Worm (Caenorhabditis elegans) whole organism, L4 larva: ENCODE results near the gene pph-6.

Experiments
- D1046.2 ChIP-seq: fragments of 200-800 bp; sonication (Bioruptor generic); IDR thresholded peaks from 2 replicates; pipeline ENCODE4 v1.3.6; 2022; ENCODE audit warnings: missing genetic modification characterization, missing compliant biosample characterization
- F10B5.3 ChIP-seq: sonication (generic microtip); optimal IDR thresholded peaks from 2 replicates; lab custom pipeline; 2016; ENCODE audit warnings: mild to moderate bottlenecking, missing genetic modification characterization, missing compliant biosample characterization
- F26F4.8 ChIP-seq: fragments of 200-800 bp; sonication (Bioruptor generic); conservative IDR thresholded peaks from 2 replicates; pipeline ENCODE4 v1.3.6; 2022; ENCODE audit warnings: missing genetic modification characterization, missing compliant biosample characterization
- F37D6.2 ChIP-seq: sonication (generic microtip); optimal IDR thresholded peaks from 2 replicates; lab custom pipeline; 2016; ENCODE audit warnings: mild to moderate bottlenecking, missing genetic modification characterization, missing compliant biosample characterization
- T20F7.1 ChIP-seq: fragments of 200-800 bp; sonication (Bioruptor generic); optimal IDR thresholded peaks from 2 replicates; lab custom pipeline; 2018; ENCODE audit warnings: mild to moderate bottlenecking, missing genetic modification characterization, missing compliant biosample characterization
- T26A8.4 ChIP-seq: fragments of 200-800 bp; sonication (Bioruptor generic); IDR thresholded peaks from 2 replicates; pipeline ENCODE4 v1.3.6; 2022; ENCODE audit warnings: missing genetic modification characterization, missing compliant biosample characterization
- Y105C5A.15 ChIP-seq: fragments of 200-800 bp; sonication (Bioruptor generic); IDR thresholded peaks from 2 replicates; pipeline ENCODE4 v1.3.6; 2022; ENCODE audit warnings: missing genetic modification characterization, missing compliant biosample characterization
- Y48G9A.11 ChIP-seq: fragments of 200-800 bp; sonication (Bioruptor generic); IDR thresholded peaks from 2 replicates; pipeline ENCODE4 v1.3.6; 2022; ENCODE audit warnings: missing genetic modification reagents, missing genetic modification characterization, missing compliant biosample characterization
- Y75B8A.6 ChIP-seq: fragments of 200-800 bp; sonication (Bioruptor generic); IDR thresholded peaks from 2 replicates; pipeline ENCODE4 v1.3.6; 2022; ENCODE audit warnings: missing genetic modification reagents, missing genetic modification characterization, missing compliant biosample characterization
- ZK337.2 ChIP-seq: fragments of 200-800 bp; sonication (Bioruptor generic); IDR thresholded peaks from 2 replicates; pipeline ENCODE4 v1.3.6; 2022; ENCODE audit warnings: missing genetic modification reagents, missing genetic modification characterization, missing compliant biosample characterization
- aha-1 ChIP-seq: fragments of 150-350 bp; peaks from one replicate; lab custom pipeline; 2014; ENCODE audit warnings: missing biosample characterization, missing genetic modification characterization
- aly-2 ChIP-seq: sonication (generic microtip); optimal IDR thresholded peaks from 2 replicates; lab custom pipeline; 2018; ENCODE audit warnings: missing biosample characterization, missing genetic modification characterization
- ama-1 ChIP-seq: fragments of 150-350 bp; optimal IDR thresholded peaks from 2 replicates; lab custom pipeline; 2014; ENCODE audit warnings: inconsistent platforms, mixed read lengths
- attf-4 ChIP-seq: sonication (generic microtip); optimal IDR thresholded peaks from 3 replicates; lab custom pipeline; 2017; ENCODE audit warnings: missing biosample characterization, missing genetic modification characterization
- ceh-20 ChIP-seq: fragments of 200-800 bp; sonication (Bioruptor generic); IDR thresholded peaks from 2 replicates; pipeline ENCODE4 v1.3.6; 2022; ENCODE audit warnings: missing genetic modification reagents, missing genetic modification characterization, missing compliant biosample characterization
- cey-2 ChIP-seq: sonication (generic microtip); optimal IDR thresholded peaks from 3 replicates; lab custom pipeline; 2017; ENCODE audit warnings: missing genetic modification characterization, mild to moderate bottlenecking, missing compliant biosample characterization, antibody characterized with exemption, borderline replicate concordance; ENCODE audit not compliant: insufficient read depth
- daf-19 ChIP-seq: fragments of 200-800 bp; sonication (Bioruptor generic); conservative IDR thresholded peaks from 2 replicates; pipeline ENCODE4 v1.3.6; 2022; ENCODE audit warnings: missing genetic modification characterization, missing compliant biosample characterization
- dmd-8 ChIP-seq: fragments of 200-800 bp; sonication (Bioruptor generic); IDR thresholded peaks from 2 replicates; pipeline ENCODE4 v1.3.6; 2022; ENCODE audit warnings: missing genetic modification characterization, missing compliant biosample characterization
- dmd-9 ChIP-seq: fragments of 200-800 bp; sonication (Bioruptor generic); IDR thresholded peaks from 2 replicates; pipeline ENCODE4 v1.3.6; 2022; ENCODE audit warnings: missing genetic modification reagents, missing genetic modification characterization, missing compliant biosample characterization
- dve-1 ChIP-seq: sonication (generic microtip); optimal IDR thresholded peaks from 2 replicates; lab custom pipeline; 2017; ENCODE audit warnings: antibody characterized with exemption, mild to moderate bottlenecking, missing genetic modification characterization, missing compliant biosample characterization; ENCODE audit not compliant: insufficient read depth
- egl-27 ChIP-seq: sonication (generic microtip); optimal IDR thresholded peaks from 3 replicates; lab custom pipeline; 2017; ENCODE audit warnings: missing biosample characterization, missing genetic modification reagents, missing genetic modification characterization
- fkh-10 ChIP-seq: fragments of 150-350 bp; optimal IDR thresholded peaks from 2 replicates; lab custom pipeline; 2014; ENCODE audit warnings: missing biosample characterization, missing genetic modification reagents, missing genetic modification characterization
- gei-8 ChIP-seq: fragments of 200-800 bp; sonication (Bioruptor generic); optimal IDR thresholded peaks from 2 replicates; lab custom pipeline; 2018; ENCODE audit warnings: mild to moderate bottlenecking, missing genetic modification characterization, missing compliant biosample characterization
- jun-1 ChIP-seq: fragments of 150-350 bp; optimal IDR thresholded peaks from 2 replicates; lab custom pipeline; 2014; ENCODE audit warnings: missing biosample characterization, missing genetic modification reagents, missing genetic modification characterization
- lin-13 ChIP-seq: fragments of 150-350 bp; optimal IDR thresholded peaks from 2 replicates; lab custom pipeline; 2014; ENCODE audit warnings: missing biosample characterization, missing genetic modification reagents, missing genetic modification characterization
- lin-15B ChIP-seq: fragments of 150-350 bp; sonication (generic microtip); optimal IDR thresholded peaks from 3 replicates; lab custom pipeline; 2014; ENCODE audit warnings: missing biosample characterization, missing genetic modification characterization
- madf-9 ChIP-seq: fragments of 200-800 bp; sonication (Bioruptor generic); conservative IDR thresholded peaks from 2 replicates; pipeline ENCODE4 v1.3.6; 2022; ENCODE audit warnings: missing genetic modification reagents, missing genetic modification characterization, missing compliant biosample characterization
- mes-2 ChIP-seq: sonication (generic microtip); optimal IDR thresholded peaks from 2 replicates; lab custom pipeline; 2016; ENCODE audit warnings: missing genotype, mild to moderate bottlenecking, missing genetic modification characterization, missing compliant biosample characterization; ENCODE audit not compliant: poor library complexity, severe bottlenecking
- mxl-2 ChIP-seq: fragments of 200-800 bp; sonication (Bioruptor generic); conservative IDR thresholded peaks from 2 replicates; pipeline ENCODE4 v1.3.6; 2022; ENCODE audit warnings: missing genetic modification reagents, missing genetic modification characterization, missing compliant biosample characterization
- nhr-10 ChIP-seq: fragments of 150-350 bp; optimal IDR thresholded peaks from 2 replicates; lab custom pipeline; 2014; ENCODE audit warnings: missing biosample characterization, missing genetic modification characterization
- nhr-111 ChIP-seq: fragments of 200-800 bp; sonication (Bioruptor generic); optimal IDR thresholded peaks from 2 replicates; lab custom pipeline; 2018; ENCODE audit warnings: mild to moderate bottlenecking, missing genetic modification characterization, missing compliant biosample characterization
- nhr-48 ChIP-seq: sonication (generic microtip); optimal IDR thresholded peaks from 2 replicates; lab custom pipeline; 2016; ENCODE audit warnings: mild to moderate bottlenecking, missing genetic modification characterization, missing compliant biosample characterization
- nhr-6 ChIP-seq: fragments of 150-350 bp; optimal IDR thresholded peaks from 2 replicates; lab custom pipeline; 2014; ENCODE audit warnings: missing biosample characterization, missing genetic modification characterization
- nhr-76 ChIP-seq: fragments of 150-350 bp; optimal IDR thresholded peaks from 2 replicates; lab custom pipeline; 2014; ENCODE audit warnings: missing biosample characterization, missing genetic modification characterization
- php-3 ChIP-seq: fragments of 200-800 bp; sonication (Bioruptor generic); IDR thresholded peaks from 2 replicates; pipeline ENCODE4 v1.3.6; 2022; ENCODE audit warnings: missing genetic modification reagents, missing genetic modification characterization, missing compliant biosample characterization
- pqm-1 ChIP-seq: sonication (generic microtip); optimal IDR thresholded peaks from 2 replicates; lab custom pipeline; 2017; ENCODE audit warnings: missing biosample characterization, missing genetic modification characterization
- rbr-2 ChIP-seq: sonication (generic microtip); optimal IDR thresholded peaks from 2 replicates; lab custom pipeline; 2016; ENCODE audit warnings: missing genotype, missing genetic modification characterization, missing compliant biosample characterization
- saeg-2 ChIP-seq: fragments of 200-800 bp; sonication (Bioruptor generic); IDR thresholded peaks from 2 replicates; pipeline ENCODE4 v1.3.6; 2022; ENCODE audit warnings: missing genetic modification reagents, missing genetic modification characterization, missing compliant biosample characterization
- sdz-12 ChIP-seq: fragments of 200-800 bp; sonication (Bioruptor generic); optimal IDR thresholded peaks from 2 replicates; lab custom pipeline; 2018; ENCODE audit warnings: mild to moderate bottlenecking, missing genetic modification characterization, missing compliant biosample characterization
- skn-1 ChIP-seq: fragments of 150-350 bp; optimal IDR thresholded peaks from 2 replicates; lab custom pipeline; 2014; ENCODE audit warnings: missing biosample characterization, missing genetic modification characterization
- snpc-1.2 ChIP-seq: fragments of 200-800 bp; sonication (Bioruptor generic); IDR thresholded peaks from 2 replicates; pipeline ENCODE4 v1.3.6; 2022; ENCODE audit warnings: missing genetic modification reagents, missing genetic modification characterization, missing compliant biosample characterization
- snpc-4 ChIP-seq: fragments of 150-350 bp; optimal IDR thresholded peaks from 2 replicates; lab custom pipeline; 2014; ENCODE audit warnings: missing biosample characterization, missing genetic modification characterization
- spr-1 ChIP-seq: sonication (generic microtip); optimal IDR thresholded peaks from 2 replicates; lab custom pipeline; 2016; ENCODE audit warnings: mild to moderate bottlenecking, missing genetic modification characterization, missing compliant biosample characterization
- spr-3 ChIP-seq: fragments of 200-800 bp; sonication (Bioruptor generic); optimal IDR thresholded peaks from 2 replicates; lab custom pipeline; 2018; ENCODE audit warnings: mild to moderate bottlenecking, missing genetic modification characterization, missing compliant biosample characterization
- tag-97 ChIP-seq: fragments of 200-800 bp; sonication (Bioruptor generic); IDR thresholded peaks from 2 replicates; pipeline ENCODE4 v1.3.6; 2022; ENCODE audit warnings: missing genetic modification characterization, missing compliant biosample characterization
- unc-130 ChIP-seq: sonication (generic microtip); optimal IDR thresholded peaks from 2 replicates; lab custom pipeline; 2016; ENCODE audit warnings: missing genetic modification reagents, missing genetic modification characterization, missing compliant biosample characterization
- unc-39 ChIP-seq: sonication (generic microtip); optimal IDR thresholded peaks from 2 replicates; lab custom pipeline; 2017; ENCODE audit warnings: missing biosample characterization, missing genetic modification characterization
- unc-62 ChIP-seq, 3 experiments: fragments of 150-350 bp in 1 of 3; sonication (generic microtip); optimal IDR thresholded peaks in 2 of 3; peaks in 1 of 3; 1 replicate in 1 of 3; 2 replicates in 2 of 3; lab custom pipeline; 2014 to 2017; ENCODE audit warnings: missing biosample characterization in 3 of 3, missing genetic modification characterization in 3 of 3, missing genetic modification reagents in 3 of 3, missing genotype in 1 of 3
- zfp-2 ChIP-seq: sonication (generic microtip); optimal IDR thresholded peaks from 2 replicates; lab custom pipeline; 2016; ENCODE audit warnings: mild to moderate bottlenecking, missing genetic modification characterization, missing compliant biosample characterization
- zfp-3 ChIP-seq: fragments of 200-800 bp; sonication (Bioruptor generic); conservative IDR thresholded peaks from 2 replicates; pipeline ENCODE4 v1.3.6; 2022; ENCODE audit warnings: missing genetic modification reagents, missing genetic modification characterization, missing compliant biosample characterization
- ztf-11 ChIP-seq: fragments of 150-350 bp; optimal IDR thresholded peaks from 2 replicates; lab custom pipeline; 2014; ENCODE audit warnings: missing biosample characterization, missing genetic modification characterization

The pph-6 gene

ce11 chrIII:3505051-3505548 lies 43.6 kb downstream of the pph-6 start, which contains the start of gene lias-1 (continued):
- no peak for TF ChIP-seq tag-97
- TF ChIP-seq gei-8: no peak
- no peak for TF ChIP-seq F26F4.8 (GFP tag; lab: Robert Waterston, UW)
- no peak for TF ChIP-seq egl-27 (tag; lab: Kevin White, UChicago)
- peak; percentile 52 for TF ChIP-seq fkh-10 (GFP tag; lab: Kevin White, UChicago)
- peak; percentile 73 for TF ChIP-seq nhr-6 (tag; lab: Kevin White, UChicago)
- TF ChIP-seq attf-4 (tag; lab: Kevin White, UChicago): no peak
- TF ChIP-seq snpc-1.2 (GFP tag; lab: Robert Waterston, UW): no peak
- no peak for TF ChIP-seq pqm-1 (tag; lab: Kevin White, UChicago)
- no peak for TF ChIP-seq daf-19
- TF ChIP-seq mes-2 (tag; lab: Kevin White, UChicago): peak; percentile 90
- peak; percentile 60 for TF ChIP-seq rbr-2
- no peak for TF ChIP-seq saeg-2
- TF ChIP-seq dmd-9 (GFP tag; lab: Robert Waterston, UW): no peak
- no peak for TF ChIP-seq Y75B8A.6 (GFP tag; lab: Robert Waterston, UW)
- TF ChIP-seq nhr-111 (GFP tag; lab: Kevin White, UChicago): no peak
- peak; percentile 24; the same call in 1 of the 2 replicates for TF ChIP-seq T26A8.4
- TF ChIP-seq spr-3 (GFP tag; lab: Kevin White, UChicago): no peak
- TF ChIP-seq snpc-4: no peak
- no peak for TF ChIP-seq nhr-76 (tag; lab: Kevin White, UChicago)
- TF ChIP-seq zfp-2 (tag; lab: Kevin White, UChicago): peak; percentile 27
- TF ChIP-seq nhr-48 (tag; lab: Kevin White, UChicago): no peak
- no peak for TF ChIP-seq madf-9 (GFP tag; lab: Robert Waterston, UW)
- TF ChIP-seq D1046.2 (GFP tag; lab: Robert Waterston, UW): no peak
- no peak for TF ChIP-seq nhr-10 (tag; lab: Kevin White, UChicago)
- peak; percentile 86 for TF ChIP-seq lin-13 (GFP tag; lab: Kevin White, UChicago)
- TF ChIP-seq Y48G9A.11 (GFP tag; lab: Robert Waterston, UW): no peak
- TF ChIP-seq cey-2 (tag; lab: Kevin White, UChicago): no peak
- no peak for TF ChIP-seq jun-1
- TF ChIP-seq spr-1 (tag; lab: Kevin White, UChicago): peak; percentile 24
- TF ChIP-seq T20F7.1: peak; percentile 76

DNA sequence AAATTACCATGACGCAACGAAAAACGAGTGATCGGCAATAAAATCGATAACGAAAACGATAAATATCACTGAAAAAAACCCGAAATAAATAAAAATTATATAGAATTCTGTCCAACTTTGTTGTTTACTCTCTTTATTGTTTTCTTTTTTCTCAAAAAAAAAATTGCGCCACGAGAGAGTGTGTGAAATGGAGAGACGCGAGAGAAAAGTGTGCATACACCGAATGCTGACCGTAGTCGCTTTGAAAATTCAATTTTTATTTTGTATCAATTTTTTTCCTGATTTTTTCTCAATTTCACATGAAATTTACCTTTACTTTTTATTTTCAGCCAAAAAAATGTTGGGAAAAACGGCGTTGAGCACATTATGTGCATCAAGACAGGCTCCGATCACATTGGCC lies 48.4 kb downstream of the pph-6 start, which contains the start of the genes M01F1.4 and mrpl-35:
TSS of gene M01F1.4 (minus strand) at position 126 of the 400 bp plus-strand sequence.
TSS of gene mrpl-35 (plus strand) at position 330 of the 400 bp plus-strand sequence.
- no peak for TF ChIP-seq Y75B8A.6 (GFP tag; lab: Robert Waterston, UW)
- TF ChIP-seq lin-15B (tag; lab: Kevin White, UChicago): no peak
- no peak for TF ChIP-seq F37D6.2
- no peak for TF ChIP-seq ceh-20 (GFP tag; lab: Robert Waterston, UW)
- no peak for TF ChIP-seq skn-1 (tag; lab: Kevin White, UChicago)
- peak; percentile 85 for TF ChIP-seq aha-1 (tag; lab: Kevin White, UChicago)
- no peak for TF ChIP-seq unc-62 (GFP tag; optimal IDR thresholded peaks at IDR 0.05 in 1 of 2; lab: Kevin White, UChicago)
- no peak for TF ChIP-seq unc-62 (tag; optimal IDR thresholded peaks at IDR 0.05; lab: Kevin White, UChicago)
- no peak for TF ChIP-seq jun-1
- peak; percentile 72 for TF ChIP-seq mes-2 (tag; lab: Kevin White, UChicago)
- TF ChIP-seq ZK337.2: no peak
- no peak for TF ChIP-seq nhr-76 (tag; lab: Kevin White, UChicago)
- no peak for TF ChIP-seq dmd-8
- no peak for TF ChIP-seq F10B5.3 (tag; lab: Kevin White, UChicago)
- TF ChIP-seq fkh-10 (GFP tag; lab: Kevin White, UChicago): no peak
- no peak for TF ChIP-seq sdz-12 (GFP tag; lab: Kevin White, UChicago)
- no peak for TF ChIP-seq mxl-2 (GFP tag; lab: Robert Waterston, UW)
- TF ChIP-seq Y105C5A.15 (GFP tag; lab: Robert Waterston, UW): no peak
- TF ChIP-seq unc-130 (GFP tag; lab: Kevin White, UChicago): peak; percentile 66
- TF ChIP-seq php-3 (GFP tag; lab: Robert Waterston, UW): no peak
- TF ChIP-seq zfp-3: no peak
- no peak for TF ChIP-seq nhr-10 (tag; lab: Kevin White, UChicago)
- no peak for TF ChIP-seq aly-2 (tag; lab: Kevin White, UChicago)
- TF ChIP-seq dve-1 (tag; lab: Kevin White, UChicago): peak; percentile 57
- no peak for TF ChIP-seq ztf-11 (tag; lab: Kevin White, UChicago)
- TF ChIP-seq unc-39: no peak
- no peak for TF ChIP-seq ama-1 (lab: Kevin White, UChicago)
